Fruit fly (Drosophila melanogaster): Measurements from ENCODE around the gene twr.

The twr gene

dm6 chr3R:6668234-6668633 lies 10.6 kb downstream of the twr start:
- no peak for TF ChIP-seq CG17801 (GFP tag; optimal IDR thresholded peaks at IDR 0.05; ENCODE audit: partially characterized antibody)

- no peak for TF ChIP-seq CG17801 (GFP tag; optimal IDR thresholded peaks at IDR 0.05; ENCODE audit: partially characterized antibody)
Observed at dm6 chr3R:6672303-6673007, 14.8 kb downstream of the twr start.

- no peak for TF ChIP-seq CG17801 (GFP tag; optimal IDR thresholded peaks at IDR 0.05; ENCODE audit: partially characterized antibody)
Observed at dm6 chr3R:6674548-6674947, 16.9 kb downstream of the twr start.

- TF ChIP-seq CG17801 (GFP tag; optimal IDR thresholded peaks at IDR 0.05; ENCODE audit: partially characterized antibody) = no peak
Observed at dm6 chr3R:6678480-6678879, 20.8 kb downstream of the twr start, which contains the start of gene lab. TSS of gene lab (minus strand) at chr3R:6678590.

DNA sequence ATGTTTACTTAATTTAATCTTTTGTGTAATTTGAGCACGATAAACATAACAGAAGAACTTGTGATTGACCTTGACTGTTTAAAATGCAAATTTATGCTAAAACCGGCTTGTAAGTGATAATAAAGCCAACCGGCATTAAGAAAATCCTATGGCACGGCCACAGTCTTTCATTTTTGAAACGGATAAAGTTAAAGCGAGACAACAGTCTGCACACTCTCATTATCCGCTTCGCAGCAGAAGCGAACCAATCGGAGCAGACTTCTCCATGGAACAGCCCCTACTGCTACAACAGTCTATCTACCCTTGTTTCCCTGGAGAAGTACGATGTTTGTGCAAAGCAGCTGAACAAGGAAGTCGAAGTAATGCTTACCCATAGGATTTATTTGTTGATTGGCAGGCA lies 25.5 kb downstream of the twr start:
- no peak for TF ChIP-seq CG17801 (GFP tag; optimal IDR thresholded peaks at IDR 0.05; ENCODE audit: partially characterized antibody)

DNA sequence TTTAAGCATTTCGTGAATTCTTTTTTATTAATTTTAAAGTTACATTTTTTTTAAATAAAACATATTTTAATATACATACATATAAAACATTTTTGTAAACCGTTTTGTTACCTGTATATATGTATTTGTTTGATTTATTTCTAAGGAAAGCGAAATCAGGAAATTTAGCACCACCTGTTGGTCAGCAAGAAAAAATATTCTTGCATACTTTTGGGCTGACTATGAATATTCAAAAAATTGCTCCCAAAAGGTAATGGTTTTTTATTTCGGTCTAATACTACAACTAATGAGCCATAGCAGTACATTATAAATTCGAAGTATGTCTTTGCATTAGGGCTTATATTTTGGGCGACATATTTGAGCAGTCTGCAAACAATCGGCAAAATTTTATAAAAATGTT lies 26.0 kb downstream of the twr start:
- TF ChIP-seq CG17801 (GFP tag; optimal IDR thresholded peaks at IDR 0.05; ENCODE audit: partially characterized antibody) = no peak

DNA sequence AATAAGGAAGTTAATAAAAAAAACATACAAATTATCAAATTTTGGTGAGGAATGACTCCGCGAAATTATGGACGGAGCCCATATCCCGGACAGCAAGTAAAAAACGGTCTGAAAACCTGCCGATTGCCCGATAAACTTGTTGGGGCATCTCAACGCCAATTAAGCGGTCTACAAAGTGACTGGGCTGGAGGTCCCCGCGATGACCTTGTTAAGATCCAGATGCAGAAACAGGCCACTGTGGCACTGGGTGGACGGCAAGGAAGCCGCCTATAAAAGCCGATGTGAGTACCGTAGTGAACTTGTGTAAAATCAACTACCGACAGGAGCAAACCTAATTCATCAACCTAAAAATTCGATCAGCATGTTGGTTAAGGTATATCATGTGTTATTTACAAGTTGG lies 26.5 kb downstream of the twr start, which contains the start of gene Edg84A:
TSS of gene Edg84A (plus strand) at position 301 of the 400 bp plus-strand sequence.
- TF ChIP-seq CG17801 (GFP tag; optimal IDR thresholded peaks at IDR 0.05; ENCODE audit: partially characterized antibody) = no peak

DNA sequence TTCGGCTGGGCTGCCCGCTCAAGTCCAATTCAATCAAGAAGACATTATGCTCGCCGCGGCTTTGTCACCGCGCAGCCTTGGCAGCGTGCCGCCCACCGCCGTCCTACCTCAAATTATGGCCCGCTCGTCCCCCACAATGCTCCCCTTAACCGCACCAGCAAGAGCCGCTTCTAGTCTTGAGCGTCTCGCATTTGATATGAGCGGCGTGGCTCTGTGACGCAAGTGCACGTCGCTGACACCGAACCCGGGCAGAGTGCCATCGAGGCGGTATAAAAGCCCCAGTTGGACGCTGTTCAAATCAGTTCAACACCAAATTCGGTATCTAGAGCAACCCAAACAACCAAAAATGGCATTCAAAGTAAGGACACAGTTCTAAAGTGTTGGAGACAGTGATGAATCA lies 28.7 kb downstream of the twr start, which contains the start of gene Ccp84Ag:
TSS of gene Ccp84Ag (plus strand) at position 301 of the 400 bp plus-strand sequence.
- TF ChIP-seq CG17801 (GFP tag; optimal IDR thresholded peaks at IDR 0.05; ENCODE audit: partially characterized antibody) = no peak

DNA sequence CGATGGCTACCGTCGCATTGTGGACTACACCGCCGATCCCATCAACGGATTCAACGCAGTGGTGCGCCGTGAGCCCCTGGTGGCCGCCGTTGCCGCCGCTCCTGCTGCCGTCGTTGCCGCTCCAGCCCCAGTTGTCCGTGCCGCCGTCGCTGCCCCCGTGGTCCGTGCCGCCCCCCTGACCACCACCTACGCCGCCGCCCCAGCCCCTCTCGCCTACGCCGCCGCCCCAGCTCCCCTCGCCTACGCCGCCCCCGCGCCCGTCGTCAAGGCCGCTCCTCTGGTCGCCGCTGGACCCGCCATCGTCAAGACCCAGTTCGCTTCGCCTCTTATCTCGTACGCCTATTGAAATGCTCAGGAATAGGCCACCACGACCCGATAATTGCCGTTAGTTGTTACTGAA lies 29.5 kb downstream of the twr start:
- no peak for TF ChIP-seq CG17801 (GFP tag; optimal IDR thresholded peaks at IDR 0.05; ENCODE audit: partially characterized antibody)

dm6 chr3R:6688160-6688559 lies 30.5 kb downstream of the twr start:
- no peak for TF ChIP-seq CG17801 (GFP tag; optimal IDR thresholded peaks at IDR 0.05; ENCODE audit: partially characterized antibody)

dm6 chr3R:6690139-6690538 lies 32.5 kb downstream of the twr start, which contains the start of gene Ccp84Af:
TSS of gene Ccp84Af (minus strand) at chr3R:6690239.
- no peak for TF ChIP-seq CG17801 (GFP tag; optimal IDR thresholded peaks at IDR 0.05; ENCODE audit: partially characterized antibody)

DNA sequence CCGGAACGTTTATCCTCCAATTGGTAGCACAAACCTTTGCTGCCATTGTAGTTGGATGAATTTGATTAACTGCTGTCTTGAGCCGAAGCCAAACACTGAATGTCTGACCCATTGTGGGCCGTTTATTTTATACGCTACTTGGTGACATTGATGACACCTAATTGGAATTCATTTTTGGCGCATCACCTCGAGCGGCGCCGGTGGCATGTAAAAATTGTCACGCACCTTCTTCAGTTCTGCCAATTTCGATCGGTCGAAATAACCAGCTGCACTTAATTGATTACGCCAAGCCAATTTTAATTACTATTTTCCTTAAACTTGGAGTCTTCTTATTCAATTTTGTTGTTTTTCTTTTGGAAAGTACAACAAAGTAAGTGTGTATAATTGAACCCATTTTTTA lies 34.0 kb downstream of the twr start, which contains the start of gene Ccp84Ae:
TSS of gene Ccp84Ae (minus strand) at position 101 of the 400 bp plus-strand sequence.
- no peak for TF ChIP-seq CG17801 (GFP tag; optimal IDR thresholded peaks at IDR 0.05; ENCODE audit: partially characterized antibody)

DNA sequence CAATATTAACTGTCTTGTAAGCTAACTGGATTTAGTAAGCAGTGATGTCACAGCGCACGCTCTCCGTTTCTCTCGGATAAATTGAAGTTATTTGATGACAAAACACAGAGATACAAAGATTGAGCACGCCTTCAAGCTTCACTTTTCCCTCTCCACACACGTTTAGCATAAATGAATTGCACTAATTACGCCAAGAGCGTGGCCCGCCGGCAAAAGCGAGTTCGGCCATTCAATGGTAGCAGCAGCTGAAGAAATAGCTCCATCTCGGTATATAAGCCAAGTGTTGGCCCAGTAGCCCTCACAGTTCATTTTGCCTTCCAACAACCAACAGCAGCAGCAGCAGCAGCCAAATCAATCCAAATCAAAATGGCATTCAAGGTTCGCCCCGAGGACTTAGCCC lies 34.8 kb downstream of the twr start, which contains the start of gene Ccp84Ad:
TSS of gene Ccp84Ad (plus strand) at position 301 of the 400 bp plus-strand sequence.
- no peak for TF ChIP-seq CG17801 (GFP tag; optimal IDR thresholded peaks at IDR 0.05; ENCODE audit: partially characterized antibody)

DNA sequence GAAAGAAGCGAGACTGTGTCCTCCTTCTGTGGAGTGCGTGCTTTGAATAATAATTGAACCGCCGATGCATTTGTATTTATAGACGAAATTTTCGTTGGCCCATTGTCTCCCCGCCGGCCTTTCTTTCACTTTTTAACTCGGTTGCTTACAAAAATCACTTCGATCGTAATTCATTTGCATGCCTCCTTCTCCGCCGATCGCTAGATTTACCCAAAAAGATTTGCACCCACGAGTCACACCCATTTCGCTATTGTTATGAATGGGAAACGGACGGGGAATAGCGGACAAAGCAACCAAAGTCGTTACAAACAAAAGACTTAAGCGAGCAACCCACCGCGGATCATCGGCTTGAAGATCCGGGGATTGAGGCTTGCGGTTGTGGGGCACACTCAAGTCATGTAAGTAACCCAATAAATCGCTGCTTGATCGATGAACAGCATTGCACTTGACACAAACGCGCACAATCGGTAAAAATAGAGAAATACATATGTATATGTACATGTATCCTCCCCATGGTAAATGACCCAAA lies 38.6 kb downstream of the twr start, which contains the start of gene Ccp84Ac:
TSS of gene Ccp84Ac (minus strand) at position 51 of the 529 bp plus-strand sequence.
- TF ChIP-seq CG17801 (GFP tag; optimal IDR thresholded peaks at IDR 0.05; ENCODE audit: partially characterized antibody) = no peak

DNA sequence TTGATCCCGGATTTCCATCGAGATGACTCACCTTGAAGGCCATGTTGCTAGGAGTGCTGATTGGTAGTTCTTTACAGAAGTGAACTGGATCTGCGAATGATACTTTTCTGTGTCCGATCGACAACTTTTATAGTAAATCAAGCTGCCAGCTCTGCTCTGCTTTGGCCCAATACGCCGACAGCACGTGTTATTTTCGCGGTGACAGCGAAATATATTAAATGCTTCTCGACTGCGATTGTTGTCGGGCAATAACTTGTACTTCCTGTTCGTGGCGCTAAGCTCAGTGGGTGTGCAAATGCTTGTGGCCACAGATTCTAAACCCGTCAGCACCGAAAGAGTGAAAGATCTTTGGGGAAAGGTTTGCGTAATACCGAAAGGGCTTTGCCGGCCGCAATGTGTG lies 45.1 kb downstream of the twr start, which contains the start of gene Ccp84Ab:
TSS of gene Ccp84Ab (minus strand) at position 101 of the 400 bp plus-strand sequence.
- TF ChIP-seq CG17801 (GFP tag; optimal IDR thresholded peaks at IDR 0.05; ENCODE audit: partially characterized antibody) = no peak

DNA sequence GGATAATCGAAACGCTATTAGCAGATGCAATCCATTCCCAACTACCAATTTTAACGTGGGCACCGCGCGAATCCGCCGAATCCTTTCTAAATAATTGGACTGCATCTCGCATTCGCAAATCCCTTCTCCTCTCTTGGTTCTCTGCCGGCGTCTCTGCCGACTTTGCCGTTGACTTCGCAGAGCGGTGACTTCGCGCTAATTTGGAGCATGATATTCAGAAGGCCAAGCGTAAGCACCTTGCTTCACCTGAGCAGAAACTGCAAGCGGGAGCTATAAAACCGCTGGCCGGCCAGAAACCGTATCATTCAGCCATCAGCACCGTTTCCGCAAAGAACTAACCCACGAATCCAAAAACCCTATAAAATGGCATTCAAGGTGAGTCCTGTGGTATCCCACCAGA lies 46.1 kb downstream of the twr start, which contains the start of gene Ccp84Aa:
TSS of gene Ccp84Aa (plus strand) at position 301 of the 400 bp plus-strand sequence.
- TF ChIP-seq CG17801 (GFP tag; optimal IDR thresholded peaks at IDR 0.05; ENCODE audit: partially characterized antibody) = no peak
